Worm (Caenorhabditis elegans) whole organism, young adult: ENCODE measurements around the gene cept-1.

Experiments used
- cebp-1 ChIP-seq, 2 experiments: fragments of 200-800 bp in 1 of 2; sonication (Bioruptor generic) in 1 of 2; sonication (generic microtip) in 1 of 2; IDR thresholded peaks in 1 of 2; optimal IDR thresholded peaks in 1 of 2; 2 replicates each; pipeline versions ENCODE4 v1.3.6 to Lab custom; 2017 to 2022; ENCODE audit warnings: missing compliant biosample characterization in 2 of 2, missing genetic modification characterization in 2 of 2, mild to moderate bottlenecking in 1 of 2, missing genetic modification reagents in 1 of 2, moderate library complexity in 1 of 2
- gei-17 ChIP-seq: fragments of 200-800 bp; sonication (Bioruptor generic); optimal IDR thresholded peaks from 2 replicates; lab custom pipeline; 2018; ENCODE audit warnings: mild to moderate bottlenecking, missing genetic modification characterization, missing compliant biosample characterization
- hrde-1 ChIP-seq: sonication (generic microtip); optimal IDR thresholded peaks from 2 replicates; lab custom pipeline; 2016; ENCODE audit warnings: missing genetic modification characterization, mild to moderate bottlenecking, missing compliant biosample characterization, moderate library complexity, missing genotype, missing genetic modification reagents, borderline replicate concordance
- sea-2 ChIP-seq: fragments of 200-800 bp; sonication (Bioruptor generic); IDR thresholded peaks from 2 replicates; pipeline ENCODE4 v1.3.6; 2022; ENCODE audit warnings: missing genetic modification characterization, missing compliant biosample characterization

- TF ChIP-seq cebp-1 (GFP tag; IDR thresholded peaks at IDR 0.05; lab: Robert Waterston, UW) = no peak
- no peak for TF ChIP-seq cebp-1 (tag; optimal IDR thresholded peaks at IDR 0.05; lab: Kevin White, UChicago)
- TF ChIP-seq hrde-1 (tag; lab: Kevin White, UChicago) = no peak
- no peak for TF ChIP-seq gei-17 (GFP tag; lab: Kevin White, UChicago)
- no peak for TF ChIP-seq sea-2 (GFP tag; lab: Robert Waterston, UW)
Observed at ce11 chrX:12806926-12807325, 45.0 kb downstream of the cept-1 start.
